Worm (Caenorhabditis elegans): ENCODE results near the gene nlp-50.
"Not testable (repeated sequence)": the region's sequence is repeated elsewhere in the genome, so short reads cannot be mapped to it uniquely, and the experiment has no call there.

The nlp-50 gene

DNA sequence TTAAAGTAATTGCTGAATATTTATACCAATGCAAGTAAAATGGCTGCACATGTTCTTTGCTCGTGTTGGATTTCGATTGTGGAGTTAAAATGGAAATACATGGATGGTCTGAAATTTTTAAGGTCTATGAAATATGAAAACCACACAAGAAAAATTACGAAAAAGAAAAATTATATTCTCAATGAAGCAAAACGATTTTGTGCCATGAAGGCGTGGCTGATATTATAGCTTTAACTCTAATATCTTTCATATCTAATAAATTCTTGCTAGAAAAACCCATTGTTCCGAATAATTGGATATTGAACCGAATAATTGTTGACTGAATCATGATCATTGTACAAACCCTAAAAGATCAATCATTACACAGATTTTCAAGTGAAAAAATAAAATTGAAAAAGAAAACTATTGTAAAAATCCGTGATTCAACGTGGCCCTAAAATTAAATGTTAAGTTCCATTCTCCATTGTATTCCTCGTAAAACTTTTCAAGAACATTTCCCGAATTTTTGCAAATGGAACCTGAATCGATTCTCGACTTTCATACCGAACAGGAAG is 10.1 kb upstream of the nlp-50 start, which contains the start of the genes srx-95 and fis-1:
Gene srx-95 (minus strand): TSS at position 101 of the 554 bp plus-strand sequence.
Gene fis-1 (plus strand): TSS at position 504 of the 554 bp plus-strand sequence.
- TF ChIP-seq fos-1 (tag; optimal IDR thresholded peaks at IDR 0.05) (no peak), elt-3 (tag; optimal IDR thresholded peaks at IDR 0.05) (no peak), sma-3 (GFP tag; optimal IDR thresholded peaks at IDR 0.05) (no peak), ceh-82 (tag; optimal IDR thresholded peaks at IDR 0.05) (no peak), unc-62 (GFP tag; optimal IDR thresholded peaks at IDR 0.05) (no peak), lsy-2 (tag; optimal IDR thresholded peaks at IDR 0.05) (no peak), nhr-11 (tag; optimal IDR thresholded peaks at IDR 0.05) (no peak)

DNA sequence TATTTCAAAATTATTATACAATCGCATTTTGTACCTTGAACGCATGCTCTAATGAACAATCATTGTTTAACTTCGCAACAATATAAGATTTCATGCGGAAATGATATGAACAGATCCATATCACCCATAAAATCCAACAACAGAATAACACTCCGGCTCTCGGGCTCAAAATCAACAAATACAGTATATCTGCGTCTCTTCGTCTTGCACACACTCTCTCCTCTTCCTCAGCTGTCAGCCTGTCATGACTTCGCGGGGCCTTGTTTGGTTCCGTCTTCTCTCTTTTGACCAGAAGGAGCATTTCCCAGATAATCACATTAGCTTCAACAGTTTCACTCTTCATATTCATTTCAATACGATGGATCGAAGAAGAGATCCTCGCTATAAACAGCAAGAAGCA is 8.6 kb upstream of the nlp-50 start, which contains the start of gene F41G3.3:
Gene F41G3.3 (plus strand): TSS at position 301 of the 400 bp plus-strand sequence.
- TF ChIP-seq sma-9 (GFP tag; optimal IDR thresholded peaks at IDR 0.05) = no peak
- no peak for TF ChIP-seq sma-9 (tag; optimal IDR thresholded peaks at IDR 0.05)
- no peak for TF ChIP-seq unc-39 (tag; optimal IDR thresholded peaks at IDR 0.05)
- TF ChIP-seq snpc-4 (tag; optimal IDR thresholded peaks at IDR 0.05) = no peak
- no peak for TF ChIP-seq ztf-11 (tag; optimal IDR thresholded peaks at IDR 0.05)
- TF ChIP-seq mdl-1 (tag; optimal IDR thresholded peaks at IDR 0.05) = no peak
- no peak for TF ChIP-seq ama-1 (optimal IDR thresholded peaks at IDR 0.05)
- no peak for TF ChIP-seq skn-1 (tag; optimal IDR thresholded peaks at IDR 0.05)
- no peak for TF ChIP-seq sma-3 (GFP tag; optimal IDR thresholded peaks at IDR 0.05)
- TF ChIP-seq zag-1 (tag; optimal IDR thresholded peaks at IDR 0.05) = no peak
- TF ChIP-seq fos-1 (tag; optimal IDR thresholded peaks at IDR 0.05) = no peak
- TF ChIP-seq nhr-77 (tag; optimal IDR thresholded peaks at IDR 0.05) = no peak
- no peak for TF ChIP-seq lin-11 (tag; optimal IDR thresholded peaks at IDR 0.05)
- no peak for TF ChIP-seq nhr-129 (tag; optimal IDR thresholded peaks at IDR 0.05)

DNA sequence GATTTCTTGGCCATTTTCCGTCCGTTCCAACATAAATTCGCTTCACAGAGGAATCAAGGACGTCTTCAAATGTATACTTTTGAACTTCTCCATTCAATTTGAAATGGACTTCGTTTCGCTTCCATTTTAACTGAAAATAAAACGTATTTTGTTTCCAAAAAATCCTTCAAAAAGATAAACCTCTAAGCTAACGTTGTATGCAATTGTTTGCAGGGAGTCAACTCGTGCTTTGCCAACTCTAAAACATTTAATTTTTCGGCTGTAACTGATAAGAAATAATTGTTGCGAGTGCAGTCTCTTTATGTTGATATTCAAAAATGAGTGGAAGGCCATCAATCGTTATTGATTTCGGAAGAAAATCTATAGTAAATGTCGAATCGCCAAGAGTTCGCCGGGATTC is 3.2 kb downstream of the nlp-50 start, which contains the start of gene F41G3.18:
Gene F41G3.18 (plus strand): TSS at position 301 of the 400 bp plus-strand sequence.
- peak; percentile 35 for TF ChIP-seq fos-1 (tag; optimal IDR thresholded peaks at IDR 0.05)
- TF ChIP-seq lin-39 (tag; optimal IDR thresholded peaks at IDR 0.05) = no peak

DNA sequence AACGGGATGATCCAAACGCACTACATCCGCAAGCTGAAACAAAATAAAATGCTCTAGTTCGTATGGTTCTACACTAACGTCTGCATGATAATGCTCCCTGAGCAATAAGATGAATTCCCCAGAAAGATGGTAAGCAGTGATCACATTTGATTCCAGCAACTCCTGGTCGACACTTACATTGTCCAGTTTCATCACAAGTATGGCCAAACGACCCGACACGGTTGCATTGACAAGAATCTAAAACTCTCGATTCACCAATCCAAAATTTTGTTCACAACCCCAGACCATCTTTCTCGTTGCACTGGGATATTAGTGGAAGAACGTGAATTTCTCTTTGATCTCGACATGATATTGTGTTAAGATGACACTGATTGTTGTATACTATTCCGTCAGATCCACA is 5.2 kb downstream of the nlp-50 start:
- no peak for TF ChIP-seq egl-27 (tag; optimal IDR thresholded peaks at IDR 0.05)
- no peak for TF ChIP-seq unc-39 (tag; optimal IDR thresholded peaks at IDR 0.05)
- no peak for TF ChIP-seq sma-3 (GFP tag; optimal IDR thresholded peaks at IDR 0.05)
- no peak for TF ChIP-seq nhr-21 (tag; optimal IDR thresholded peaks at IDR 0.05)
- TF ChIP-seq ceh-16 (tag; optimal IDR thresholded peaks at IDR 0.05) = no peak
- no peak for TF ChIP-seq nhr-12 (tag; optimal IDR thresholded peaks at IDR 0.05)
- TF ChIP-seq sem-4 (tag; optimal IDR thresholded peaks at IDR 0.05) = no peak
- TF ChIP-seq nhr-77 (tag; optimal IDR thresholded peaks at IDR 0.05) = no peak
- no peak for TF ChIP-seq ama-1 (optimal IDR thresholded peaks at IDR 0.05)
- no peak for TF ChIP-seq R02D3.7 (tag; optimal IDR thresholded peaks at IDR 0.05)
- TF ChIP-seq unc-62 (GFP tag; optimal IDR thresholded peaks at IDR 0.05) = no peak
- no peak for TF ChIP-seq crh-2 (tag; optimal IDR thresholded peaks at IDR 0.05)
- TF ChIP-seq gmeb-1 (tag; optimal IDR thresholded peaks at IDR 0.05) = no peak
- TF ChIP-seq nhr-129 (tag; optimal IDR thresholded peaks at IDR 0.05) = no peak
- TF ChIP-seq ceh-82 (tag; optimal IDR thresholded peaks at IDR 0.05) = no peak
- TF ChIP-seq elt-1 (tag; optimal IDR thresholded peaks at IDR 0.05) = no peak

DNA sequence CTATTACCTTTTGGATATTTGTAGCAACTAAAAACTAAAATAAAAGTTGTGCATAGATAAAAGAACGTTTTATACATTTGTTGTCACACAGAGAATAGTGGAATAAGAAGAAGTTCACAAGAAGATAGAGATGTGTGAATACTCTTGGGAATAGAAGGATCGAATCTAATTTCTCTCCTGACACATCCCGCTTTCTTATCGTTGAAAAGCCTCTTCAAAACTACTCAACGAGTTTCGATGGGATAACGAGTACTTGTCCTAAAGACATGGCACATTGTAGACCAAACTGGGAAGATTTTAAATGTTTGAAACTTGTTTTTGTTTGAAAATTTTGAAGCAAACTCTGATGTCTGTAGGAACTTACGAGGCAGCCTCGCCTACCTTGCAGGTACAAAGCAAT is 7.6 kb downstream of the nlp-50 start:
- TF ChIP-seq elt-1 (tag; optimal IDR thresholded peaks at IDR 0.05) = no peak
- no peak for TF ChIP-seq ztf-4 (tag; optimal IDR thresholded peaks at IDR 0.05)
- TF ChIP-seq C34F6.9 (tag; optimal IDR thresholded peaks at IDR 0.05) = no peak
- TF ChIP-seq F13H6.1 (tag; optimal IDR thresholded peaks at IDR 0.05) = no peak
- no peak for TF ChIP-seq nhr-23 (tag; optimal IDR thresholded peaks at IDR 0.05)
- TF ChIP-seq gmeb-1 (tag; optimal IDR thresholded peaks at IDR 0.05) = no peak
- TF ChIP-seq nhr-237 (tag; optimal IDR thresholded peaks at IDR 0.05) = no peak
- TF ChIP-seq ztf-11 (tag; optimal IDR thresholded peaks at IDR 0.05) = no peak

DNA sequence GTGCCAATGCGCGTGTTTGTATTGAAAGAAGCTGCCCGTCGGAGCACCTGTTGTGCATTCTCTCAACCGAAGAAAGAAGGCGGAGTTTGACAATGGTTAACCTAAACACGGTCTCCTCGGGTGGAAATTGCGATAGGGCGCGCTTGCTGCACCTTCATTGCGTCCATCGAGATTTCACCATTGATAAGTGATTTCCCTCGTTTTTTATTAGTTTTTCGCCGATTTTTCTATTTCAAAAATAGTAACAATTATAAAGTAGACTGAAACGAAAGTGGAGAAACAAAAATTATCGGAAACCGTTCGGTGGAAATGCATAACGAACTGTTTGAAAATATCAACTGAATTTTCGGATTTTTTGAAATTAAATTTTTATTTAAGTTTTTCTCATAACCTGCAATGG is 10.2 kb downstream of the nlp-50 start, which contains the start of gene agr-1:
Gene agr-1 (minus strand): TSS at position 101 of the 400 bp plus-strand sequence.
- TF ChIP-seq mbf-1 (tag; optimal IDR thresholded peaks at IDR 0.05); sma-3 (GFP tag; optimal IDR thresholded peaks at IDR 0.05); ztf-1 (GFP tag; conservative IDR thresholded peaks at IDR 0.05): not testable (repeated sequence)

Data from whole organism, L2 larva.